Worm (Caenorhabditis elegans) whole organism, L4 larva: ENCODE data around the gene msp-53.

Experiments
- F44E2.7 ChIP-seq: fragments of 200-800 bp; sonication (Bioruptor generic); IDR thresholded peaks from 2 replicates; pipeline ENCODE4 v2.1.2; 2022; ENCODE audit warnings: missing genetic modification characterization, missing compliant biosample characterization
- T20F7.1 ChIP-seq: fragments of 200-800 bp; sonication (Bioruptor generic); optimal IDR thresholded peaks from 2 replicates; lab custom pipeline; 2018; ENCODE audit warnings: mild to moderate bottlenecking, missing genetic modification characterization, missing compliant biosample characterization
- Y105C5A.15 ChIP-seq: fragments of 200-800 bp; sonication (Bioruptor generic); IDR thresholded peaks from 2 replicates; pipeline ENCODE4 v1.3.6; 2022; ENCODE audit warnings: missing genetic modification characterization, missing compliant biosample characterization
- Y48G9A.11 ChIP-seq: fragments of 200-800 bp; sonication (Bioruptor generic); IDR thresholded peaks from 2 replicates; pipeline ENCODE4 v1.3.6; 2022; ENCODE audit warnings: missing genetic modification reagents, missing genetic modification characterization, missing compliant biosample characterization
- ZK546.5 ChIP-seq, 2 experiments: sonication (generic microtip); optimal IDR thresholded peaks; 2 replicates each; lab custom pipeline; 2017; ENCODE audit warnings: missing biosample characterization in 2 of 2, missing genetic modification characterization in 2 of 2
- aha-1 ChIP-seq: fragments of 150-350 bp; peaks from one replicate; lab custom pipeline; 2014; ENCODE audit warnings: missing biosample characterization, missing genetic modification characterization
- aly-2 ChIP-seq: sonication (generic microtip); optimal IDR thresholded peaks from 2 replicates; lab custom pipeline; 2018; ENCODE audit warnings: missing biosample characterization, missing genetic modification characterization
- arid-1 ChIP-seq: fragments of 200-800 bp; sonication (Bioruptor generic); conservative IDR thresholded peaks from 2 replicates; pipeline ENCODE4 v1.3.6; 2022; ENCODE audit warnings: missing genetic modification reagents, missing genetic modification characterization, missing compliant biosample characterization
- attf-4 ChIP-seq: sonication (generic microtip); optimal IDR thresholded peaks from 3 replicates; lab custom pipeline; 2017; ENCODE audit warnings: missing biosample characterization, missing genetic modification characterization
- ceh-82 ChIP-seq: sonication (generic microtip); optimal IDR thresholded peaks from 2 replicates; lab custom pipeline; 2017; ENCODE audit warnings: missing biosample characterization, missing genetic modification characterization
- cey-2 ChIP-seq: sonication (generic microtip); optimal IDR thresholded peaks from 3 replicates; lab custom pipeline; 2017; ENCODE audit warnings: missing genetic modification characterization, mild to moderate bottlenecking, missing compliant biosample characterization, antibody characterized with exemption, borderline replicate concordance; ENCODE audit not compliant: insufficient read depth
- ctbp-1 ChIP-seq: fragments of 200-800 bp; sonication (Bioruptor generic); IDR thresholded peaks from 2 replicates; pipeline ENCODE4 v1.3.6; 2022; ENCODE audit warnings: missing genetic modification reagents, missing genetic modification characterization, missing compliant biosample characterization
- daf-12 ChIP-seq: fragments of 150-350 bp; optimal IDR thresholded peaks from 2 replicates; lab custom pipeline; 2014; ENCODE audit warnings: missing biosample characterization, missing genetic modification reagents, missing genetic modification characterization
- daf-16 ChIP-seq, 3 experiments: sonication (generic microtip); optimal IDR thresholded peaks; 2 replicates each; lab custom pipeline; 2016 to 2017; ENCODE audit warnings: missing genetic modification characterization in 3 of 3, missing genetic modification reagents in 3 of 3, mild to moderate bottlenecking in 2 of 3, missing compliant biosample characterization in 2 of 3, missing biosample characterization in 1 of 3, moderate library complexity in 1 of 3
- daf-8 ChIP-seq: fragments of 200-800 bp; sonication (Bioruptor generic); IDR thresholded peaks from 2 replicates; pipeline ENCODE4 v1.3.6; 2022; ENCODE audit warnings: missing genetic modification characterization, missing compliant biosample characterization
- dmd-6 ChIP-seq: fragments of 200-800 bp; sonication (Bioruptor generic); IDR thresholded peaks from 2 replicates; pipeline ENCODE4 v1.3.6; 2022; ENCODE audit warnings: missing genetic modification reagents, missing genetic modification characterization, missing compliant biosample characterization
- duxl-1 ChIP-seq: sonication (generic microtip); optimal IDR thresholded peaks from 2 replicates; lab custom pipeline; 2016; ENCODE audit warnings: mild to moderate bottlenecking, missing genetic modification characterization, moderate library complexity, missing compliant biosample characterization; ENCODE audit not compliant: poor library complexity
- dve-1 ChIP-seq: sonication (generic microtip); optimal IDR thresholded peaks from 2 replicates; lab custom pipeline; 2017; ENCODE audit warnings: antibody characterized with exemption, mild to moderate bottlenecking, missing genetic modification characterization, missing compliant biosample characterization; ENCODE audit not compliant: insufficient read depth
- egl-27 ChIP-seq: sonication (generic microtip); optimal IDR thresholded peaks from 3 replicates; lab custom pipeline; 2017; ENCODE audit warnings: missing biosample characterization, missing genetic modification reagents, missing genetic modification characterization
- fos-1 ChIP-seq: fragments of 150-350 bp; optimal IDR thresholded peaks from 2 replicates; lab custom pipeline; 2014; ENCODE audit warnings: missing biosample characterization, missing genetic modification characterization
- gei-8 ChIP-seq: fragments of 200-800 bp; sonication (Bioruptor generic); optimal IDR thresholded peaks from 2 replicates; lab custom pipeline; 2018; ENCODE audit warnings: mild to moderate bottlenecking, missing genetic modification characterization, missing compliant biosample characterization
- hlh-11 ChIP-seq: fragments of 200-800 bp; sonication (Bioruptor generic); optimal IDR thresholded peaks from 2 replicates; lab custom pipeline; 2018; ENCODE audit warnings: mild to moderate bottlenecking, missing genetic modification characterization, missing compliant biosample characterization
- hlh-30 ChIP-seq: sonication (generic microtip); optimal IDR thresholded peaks from 2 replicates; lab custom pipeline; 2017; ENCODE audit warnings: antibody characterized with exemption, mild to moderate bottlenecking, missing genetic modification characterization, missing compliant biosample characterization; ENCODE audit not compliant: insufficient read depth
- hmg-1.1 ChIP-seq: fragments of 200-800 bp; sonication (Bioruptor generic); IDR thresholded peaks from 2 replicates; pipeline ENCODE4 v1.3.6; 2022; ENCODE audit warnings: missing genetic modification reagents, missing genetic modification characterization, missing compliant biosample characterization
- lin-1 ChIP-seq: fragments of 200-800 bp; sonication (Bioruptor generic); IDR thresholded peaks from 2 replicates; pipeline ENCODE4 v1.3.6; 2022; ENCODE audit warnings: missing genetic modification reagents, missing genetic modification characterization, missing compliant biosample characterization
- lin-15B ChIP-seq: fragments of 150-350 bp; sonication (generic microtip); optimal IDR thresholded peaks from 3 replicates; lab custom pipeline; 2014; ENCODE audit warnings: missing biosample characterization, missing genetic modification characterization
- lin-38 ChIP-seq: fragments of 200-800 bp; sonication (Bioruptor generic); IDR thresholded peaks from 2 replicates; pipeline ENCODE4 v1.3.6; 2022; ENCODE audit warnings: missing genetic modification reagents, missing genetic modification characterization, missing compliant biosample characterization
- lin-39 ChIP-seq: fragments of 150-350 bp; optimal IDR thresholded peaks from 2 replicates; lab custom pipeline; 2014; ENCODE audit warnings: missing biosample characterization, missing genetic modification reagents, missing genetic modification characterization
- lsy-2 ChIP-seq, 2 experiments: fragments of 150-350 bp in 1 of 2; sonication (generic microtip) in 1 of 2; optimal IDR thresholded peaks; 2 replicates each; lab custom pipeline; 2014 to 2017; ENCODE audit warnings: missing biosample characterization in 2 of 2, missing genetic modification characterization in 2 of 2
- madf-9 ChIP-seq: fragments of 200-800 bp; sonication (Bioruptor generic); conservative IDR thresholded peaks from 2 replicates; pipeline ENCODE4 v1.3.6; 2022; ENCODE audit warnings: missing genetic modification reagents, missing genetic modification characterization, missing compliant biosample characterization
- mdt-29 ChIP-seq: fragments of 200-800 bp; sonication (Bioruptor generic); IDR thresholded peaks from 2 replicates; pipeline ENCODE4 v1.3.6; 2022; ENCODE audit warnings: missing genetic modification reagents, missing genetic modification characterization, missing compliant biosample characterization
- nhr-11 ChIP-seq: fragments of 150-350 bp; optimal IDR thresholded peaks from 2 replicates; lab custom pipeline; 2014; ENCODE audit warnings: missing biosample characterization, missing genetic modification characterization
- nhr-111 ChIP-seq: fragments of 200-800 bp; sonication (Bioruptor generic); optimal IDR thresholded peaks from 2 replicates; lab custom pipeline; 2018; ENCODE audit warnings: mild to moderate bottlenecking, missing genetic modification characterization, missing compliant biosample characterization
- nhr-28 ChIP-seq: fragments of 150-350 bp; optimal IDR thresholded peaks from 2 replicates; lab custom pipeline; 2014; ENCODE audit warnings: missing biosample characterization, missing genetic modification characterization
- nhr-41 ChIP-seq: fragments of 200-800 bp; sonication (Bioruptor generic); IDR thresholded peaks from 2 replicates; pipeline ENCODE4 v1.3.6; 2022; ENCODE audit warnings: missing genetic modification reagents, missing genetic modification characterization, missing compliant biosample characterization
- nhr-42 ChIP-seq: fragments of 200-800 bp; sonication (Bioruptor generic); IDR thresholded peaks from 2 replicates; pipeline ENCODE4 v1.3.6; 2022; ENCODE audit warnings: missing genetic modification characterization, missing compliant biosample characterization
- nhr-48 ChIP-seq: sonication (generic microtip); optimal IDR thresholded peaks from 2 replicates; lab custom pipeline; 2016; ENCODE audit warnings: mild to moderate bottlenecking, missing genetic modification characterization, missing compliant biosample characterization
- php-3 ChIP-seq: fragments of 200-800 bp; sonication (Bioruptor generic); IDR thresholded peaks from 2 replicates; pipeline ENCODE4 v1.3.6; 2022; ENCODE audit warnings: missing genetic modification reagents, missing genetic modification characterization, missing compliant biosample characterization
- pqm-1 ChIP-seq: sonication (generic microtip); optimal IDR thresholded peaks from 2 replicates; lab custom pipeline; 2017; ENCODE audit warnings: missing biosample characterization, missing genetic modification characterization
- sdz-12 ChIP-seq: fragments of 200-800 bp; sonication (Bioruptor generic); optimal IDR thresholded peaks from 2 replicates; lab custom pipeline; 2018; ENCODE audit warnings: mild to moderate bottlenecking, missing genetic modification characterization, missing compliant biosample characterization
- set-16 ChIP-seq: fragments of 200-800 bp; sonication (Bioruptor generic); IDR thresholded peaks from 2 replicates; pipeline ENCODE4 v1.3.6; 2022; ENCODE audit warnings: missing genetic modification reagents, missing genetic modification characterization, missing compliant biosample characterization
- skn-1 ChIP-seq: fragments of 150-350 bp; optimal IDR thresholded peaks from 2 replicates; lab custom pipeline; 2014; ENCODE audit warnings: missing biosample characterization, missing genetic modification characterization
- snpc-1.2 ChIP-seq: fragments of 200-800 bp; sonication (Bioruptor generic); IDR thresholded peaks from 2 replicates; pipeline ENCODE4 v1.3.6; 2022; ENCODE audit warnings: missing genetic modification reagents, missing genetic modification characterization, missing compliant biosample characterization
- snpc-4 ChIP-seq: fragments of 150-350 bp; optimal IDR thresholded peaks from 2 replicates; lab custom pipeline; 2014; ENCODE audit warnings: missing biosample characterization, missing genetic modification characterization
- spr-3 ChIP-seq: fragments of 200-800 bp; sonication (Bioruptor generic); optimal IDR thresholded peaks from 2 replicates; lab custom pipeline; 2018; ENCODE audit warnings: mild to moderate bottlenecking, missing genetic modification characterization, missing compliant biosample characterization
- tag-97 ChIP-seq: fragments of 200-800 bp; sonication (Bioruptor generic); IDR thresholded peaks from 2 replicates; pipeline ENCODE4 v1.3.6; 2022; ENCODE audit warnings: missing genetic modification characterization, missing compliant biosample characterization
- unc-130 ChIP-seq: sonication (generic microtip); optimal IDR thresholded peaks from 2 replicates; lab custom pipeline; 2016; ENCODE audit warnings: missing genetic modification reagents, missing genetic modification characterization, missing compliant biosample characterization
- zip-2 ChIP-seq: fragments of 150-350 bp; optimal IDR thresholded peaks from 2 replicates; lab custom pipeline; 2014; ENCODE audit warnings: missing biosample characterization, missing genetic modification characterization

The msp-53 gene

DNA sequence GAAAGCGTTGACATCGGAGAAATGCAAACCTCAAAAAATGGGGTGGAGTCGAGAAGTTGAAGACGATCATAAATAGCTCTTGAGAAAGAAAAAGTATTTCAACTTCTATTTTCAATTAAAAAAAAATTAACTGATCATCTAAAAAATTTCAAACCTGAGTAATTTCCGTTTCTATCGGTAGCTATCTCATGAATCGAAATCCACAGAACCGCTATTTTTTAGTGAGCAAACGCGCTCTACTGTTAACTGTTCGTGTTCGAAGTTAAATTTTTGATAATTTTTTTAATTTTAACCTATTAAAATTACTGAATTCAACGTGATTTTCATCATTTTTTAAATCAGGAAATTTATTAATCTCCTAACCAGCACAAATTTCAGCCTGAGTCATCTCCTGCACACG is 19.0 kb upstream of the msp-53 start:
- TF ChIP-seq gei-8 (GFP tag; lab: Kevin White, UChicago), result no peak
- TF ChIP-seq lin-38, result peak; percentile 70
- TF ChIP-seq lin-15B (tag; lab: Kevin White, UChicago), result no peak
- TF ChIP-seq, all 104 proteins: peak for 1

DNA sequence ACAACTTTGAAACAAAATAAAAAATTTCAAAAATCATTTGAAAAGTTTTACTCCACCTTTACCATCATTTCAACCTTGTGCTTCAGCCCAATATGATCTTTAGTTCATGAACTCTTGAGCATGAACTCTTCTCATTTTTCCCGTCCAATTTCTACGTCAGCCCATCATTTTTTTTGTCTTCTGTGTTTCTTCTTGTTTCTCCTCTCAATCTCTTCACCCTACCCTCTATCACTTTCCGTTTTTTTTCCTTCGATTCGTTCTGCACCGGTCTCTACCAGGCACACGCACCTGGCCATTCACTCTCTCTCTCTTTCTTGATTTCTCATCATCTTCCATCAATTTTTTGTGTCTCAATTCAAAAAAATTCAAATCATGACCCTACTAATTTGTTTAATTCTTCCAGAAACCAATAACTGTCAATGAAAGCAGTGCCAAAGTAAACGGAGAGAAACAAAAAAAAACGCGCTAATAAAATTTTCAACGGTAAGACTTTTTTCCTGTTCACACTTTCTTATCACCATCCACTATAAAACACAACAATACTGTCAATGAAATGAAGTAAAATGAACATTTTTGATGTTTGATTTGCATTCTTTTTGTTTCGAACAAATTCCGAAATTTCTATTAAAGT is 18.2 kb upstream of the msp-53 start, which contains the start of gene pygo-1:
Gene pygo-1, plus strand, starts transcription at position 404 of the 631 bp plus-strand sequence.
- TF ChIP-seq fos-1 (tag; lab: Kevin White, UChicago) (no peak), spr-3 (GFP tag; lab: Kevin White, UChicago) (no peak), hlh-11 (tag; lab: Kevin White, UChicago) (peak; percentile 72), snpc-4 (no peak), unc-130 (GFP tag; lab: Kevin White, UChicago) (no peak), ceh-82 (tag; lab: Kevin White, UChicago) (no peak), set-16 (no peak), php-3 (GFP tag; lab: Robert Waterston, UW) (peak; percentile 63; the same call in 1 of the 2 replicates), cey-2 (tag; lab: Kevin White, UChicago) (no peak), nhr-42 (GFP tag; lab: Robert Waterston, UW) (no peak), attf-4 (tag; lab: Kevin White, UChicago) (no peak), dve-1 (peak; percentile 34), Y105C5A.15 (GFP tag; lab: Robert Waterston, UW) (no peak), duxl-1 (tag; lab: Kevin White, UChicago) (no peak), pqm-1 (tag; lab: Kevin White, UChicago) (peak; percentile 20), daf-16 (GFP tag; optimal IDR thresholded peaks at IDR 0.05; lab: Kevin White, UChicago) (no peak), daf-16 (tag; optimal IDR thresholded peaks at IDR 0.05; lab: Kevin White, UChicago) (peak; percentile 70), tag-97 (no peak), dmd-6 (GFP tag; lab: Robert Waterston, UW) (peak; percentile 39), T20F7.1 (GFP tag; lab: Kevin White, UChicago) (no peak), lin-1 (GFP tag; lab: Robert Waterston, UW) (no peak), skn-1 (no peak), snpc-1.2 (no peak), sdz-12 (GFP tag; lab: Kevin White, UChicago) (no peak), arid-1 (no peak), aly-2 (tag; lab: Kevin White, UChicago) (no peak), lsy-2 (tag; optimal IDR thresholded peaks at IDR 0.05; lab: Kevin White, UChicago) (peak in 1 of 2 experiments; percentile 46), nhr-28 (peak; percentile 58), daf-8 (GFP tag; lab: Robert Waterston, UW) (no peak), Y48G9A.11 (no peak), nhr-11 (no peak), zip-2 (no peak), mdt-29 (no peak), nhr-111 (GFP tag; lab: Kevin White, UChicago) (no peak), hlh-30 (tag; lab: Kevin White, UChicago) (peak; percentile 9), F44E2.7 (GFP tag; lab: Robert Waterston, UW) (no peak), nhr-41 (GFP tag; lab: Robert Waterston, UW) (no peak), hmg-1.1 (GFP tag; lab: Robert Waterston, UW) (no peak), egl-27 (tag; lab: Kevin White, UChicago) (no peak), ZK546.5 (tag; optimal IDR thresholded peaks at IDR 0.05; lab: Kevin White, UChicago) (no peak), ctbp-1 (GFP tag; lab: Robert Waterston, UW) (0 out of 2 replicates have a peak, but pooled peaks have one; percentile 16), lin-39 (tag; lab: Kevin White, UChicago) (no peak), nhr-48 (tag; lab: Kevin White, UChicago) (peak; percentile 51), madf-9 (GFP tag; lab: Robert Waterston, UW) (no peak), daf-12 (no peak), aha-1 (tag; lab: Kevin White, UChicago) (no peak)
